Fruit fly (Drosophila melanogaster): ENCODE results near the gene CG10353.

CG10353 gene

dm6 chrX:11894198-11894597, 7.2 kb upstream of the CG10353 start:
- no peak for TF ChIP-seq Dll (optimal IDR thresholded peaks at IDR 0.05)
- no peak for TF ChIP-seq usp (GFP tag; optimal IDR thresholded peaks at IDR 0.05)
- TF ChIP-seq CG8478 (optimal IDR thresholded peaks at IDR 0.05) = no peak
- TF ChIP-seq psq (optimal IDR thresholded peaks at IDR 0.05) = no peak
- no peak for TF ChIP-seq pan (optimal IDR thresholded peaks at IDR 0.05)
- TF ChIP-seq EcR (GFP tag; optimal IDR thresholded peaks at IDR 0.05) = no peak

- no peak for TF ChIP-seq EcR (GFP tag; optimal IDR thresholded peaks at IDR 0.05)
- no peak for TF ChIP-seq psq (optimal IDR thresholded peaks at IDR 0.05)
These were observed 6.7 kb upstream of the CG10353 start, which contains the start of gene wisp for dm6 chrX:11893643-11894042. Gene wisp (plus strand): TSS chrX:11893943.

dm6 chrX:11891682-11892179, 4.8 kb upstream of the CG10353 start, which contains the start of gene sicily:
Gene sicily (plus strand): TSS chrX:11891732.
- TF ChIP-seq CG8478 (optimal IDR thresholded peaks at IDR 0.05) (no peak), EcR (GFP tag; optimal IDR thresholded peaks at IDR 0.05) (no peak), Dll (optimal IDR thresholded peaks at IDR 0.05) (no peak), usp (GFP tag; optimal IDR thresholded peaks at IDR 0.05) (no peak), pan (optimal IDR thresholded peaks at IDR 0.05) (no peak), psq (optimal IDR thresholded peaks at IDR 0.05) (no peak)

- TF ChIP-seq psq (optimal IDR thresholded peaks at IDR 0.05) (no peak), CG8478 (optimal IDR thresholded peaks at IDR 0.05) (no peak), usp (GFP tag; optimal IDR thresholded peaks at IDR 0.05) (no peak), Dll (optimal IDR thresholded peaks at IDR 0.05) (no peak), pan (optimal IDR thresholded peaks at IDR 0.05) (no peak), EcR (GFP tag; optimal IDR thresholded peaks at IDR 0.05) (no peak)
These were observed 1.2 kb upstream of the CG10353 start, which contains the start of gene CG1840 for dm6 chrX:11888142-11888541. Gene CG1840 (plus strand): TSS chrX:11888352.

dm6 chrX:11885356-11885755, 1.6 kb downstream of the CG10353 start:
- TF ChIP-seq pan (optimal IDR thresholded peaks at IDR 0.05) = no peak
- TF ChIP-seq usp (GFP tag; optimal IDR thresholded peaks at IDR 0.05) = no peak
- no peak for TF ChIP-seq EcR (GFP tag; optimal IDR thresholded peaks at IDR 0.05)
- TF ChIP-seq Dll (optimal IDR thresholded peaks at IDR 0.05) = no peak
- TF ChIP-seq CG8478 (optimal IDR thresholded peaks at IDR 0.05) = no peak
- TF ChIP-seq psq (optimal IDR thresholded peaks at IDR 0.05) = no peak

- TF ChIP-seq usp (GFP tag; optimal IDR thresholded peaks at IDR 0.05) (no peak), CG8478 (optimal IDR thresholded peaks at IDR 0.05) (no peak), pan (optimal IDR thresholded peaks at IDR 0.05) (no peak), psq (optimal IDR thresholded peaks at IDR 0.05) (no peak), EcR (GFP tag; optimal IDR thresholded peaks at IDR 0.05) (no peak), Dll (optimal IDR thresholded peaks at IDR 0.05) (no peak)
These were observed 2.8 kb downstream of the CG10353 start for dm6 chrX:11884134-11884533.

dm6 chrX:11882447-11882846, 4.5 kb downstream of the CG10353 start:
- no peak for TF ChIP-seq usp (GFP tag; optimal IDR thresholded peaks at IDR 0.05)

dm6 chrX:11881686-11882085, 5.3 kb downstream of the CG10353 start:
- no peak for TF ChIP-seq EcR (GFP tag; optimal IDR thresholded peaks at IDR 0.05)
- TF ChIP-seq CG8478 (optimal IDR thresholded peaks at IDR 0.05) = no peak
- TF ChIP-seq usp (GFP tag; optimal IDR thresholded peaks at IDR 0.05) = no peak
- no peak for TF ChIP-seq Dll (optimal IDR thresholded peaks at IDR 0.05)
- TF ChIP-seq pan (optimal IDR thresholded peaks at IDR 0.05) = no peak
- no peak for TF ChIP-seq psq (optimal IDR thresholded peaks at IDR 0.05)

dm6 chrX:11877165-11877564, 9.8 kb downstream of the CG10353 start, which contains the start of gene CG10352:
Gene CG10352 (minus strand): TSS chrX:11877168.
- TF ChIP-seq EcR (GFP tag; optimal IDR thresholded peaks at IDR 0.05) (no peak), Dll (optimal IDR thresholded peaks at IDR 0.05) (no peak), pan (optimal IDR thresholded peaks at IDR 0.05) (no peak), usp (GFP tag; optimal IDR thresholded peaks at IDR 0.05) (no peak), CG8478 (optimal IDR thresholded peaks at IDR 0.05) (no peak), psq (optimal IDR thresholded peaks at IDR 0.05) (no peak)

dm6 chrX:11875146-11875830, 11.7 kb downstream of the CG10353 start:
- TF ChIP-seq pan (optimal IDR thresholded peaks at IDR 0.05) (no peak), Dll (optimal IDR thresholded peaks at IDR 0.05) (no peak), usp (GFP tag; optimal IDR thresholded peaks at IDR 0.05) (no peak), EcR (GFP tag; optimal IDR thresholded peaks at IDR 0.05) (no peak), psq (optimal IDR thresholded peaks at IDR 0.05) (no peak)

dm6 chrX:11873116-11873515, 13.8 kb downstream of the CG10353 start, which contains the start of gene CG15739:
Gene CG15739 (plus strand): TSS chrX:11873319.
- TF ChIP-seq pan (optimal IDR thresholded peaks at IDR 0.05) (no peak), EcR (GFP tag; optimal IDR thresholded peaks at IDR 0.05) (no peak), psq (optimal IDR thresholded peaks at IDR 0.05) (no peak), Dll (optimal IDR thresholded peaks at IDR 0.05) (no peak), usp (GFP tag; optimal IDR thresholded peaks at IDR 0.05) (no peak), CG8478 (optimal IDR thresholded peaks at IDR 0.05) (no peak)

dm6 chrX:11872517-11872916, 14.4 kb downstream of the CG10353 start, which contains the start of gene BORCS5:
Gene BORCS5 (minus strand): TSS chrX:11872779.
- TF ChIP-seq psq (optimal IDR thresholded peaks at IDR 0.05) = no peak
- no peak for TF ChIP-seq EcR (GFP tag; optimal IDR thresholded peaks at IDR 0.05)
- no peak for TF ChIP-seq Dll (optimal IDR thresholded peaks at IDR 0.05)
- TF ChIP-seq usp (GFP tag; optimal IDR thresholded peaks at IDR 0.05) = no peak
- TF ChIP-seq pan (optimal IDR thresholded peaks at IDR 0.05) = no peak
- TF ChIP-seq CG8478 (optimal IDR thresholded peaks at IDR 0.05) = no peak

dm6 chrX:11868866-11869265, 18.1 kb downstream of the CG10353 start, which contains the start of the genes Nrd1 and CG1847:
Gene Nrd1 (minus strand): TSS chrX:11868893.
Gene CG1847 (plus strand): TSS chrX:11869170.
- TF ChIP-seq usp (GFP tag; optimal IDR thresholded peaks at IDR 0.05) = no peak
- no peak for TF ChIP-seq Dll (optimal IDR thresholded peaks at IDR 0.05)
- no peak for TF ChIP-seq CG8478 (optimal IDR thresholded peaks at IDR 0.05)
- TF ChIP-seq EcR (GFP tag; optimal IDR thresholded peaks at IDR 0.05) = no peak
- TF ChIP-seq psq (optimal IDR thresholded peaks at IDR 0.05) = no peak
- TF ChIP-seq pan (optimal IDR thresholded peaks at IDR 0.05) = no peak
